Fruit fly (Drosophila melanogaster) whole organism, prepupa: ENCODE measurements around the gene Pak3.
A peak's percentile ranks its signal among the peaks of the same experiment; 100 is the strongest.

Experiments used
- Blimp-1 ChIP-seq: fragments of 200-800 bp; sonication (Bioruptor generic); optimal IDR thresholded peaks from 3 replicates; lab custom pipeline; 2017; ENCODE audit warnings: missing biosample characterization, missing genetic modification characterization, mild to moderate bottlenecking, moderate library complexity, missing genetic modification reagents
- CG10631 ChIP-seq: fragments of 200-800 bp; sonication (Bioruptor generic); optimal IDR thresholded peaks from 2 replicates; lab custom pipeline; 2016; ENCODE audit warnings: missing biosample characterization, missing genetic modification characterization
- CG10669 ChIP-seq: fragments of 200-800 bp; sonication (Bioruptor generic); optimal IDR thresholded peaks from 3 replicates; lab custom pipeline; 2018; ENCODE audit warnings: missing biosample characterization, mild to moderate bottlenecking, missing genetic modification characterization, moderate library complexity
- CG11762 ChIP-seq: fragments of 200-800 bp; sonication (Bioruptor generic); optimal IDR thresholded peaks from 3 replicates; lab custom pipeline; 2016; ENCODE audit warnings: missing biosample characterization, missing genetic modification characterization; ENCODE audit not compliant: insufficient read depth
- CG15336 ChIP-seq: fragments of 200-800 bp; sonication (Bioruptor generic); IDR thresholded peaks from 2 replicates; pipeline ENCODE4 v1.3.6; 2022; ENCODE audit warnings: missing biosample characterization, missing genetic modification characterization
- CG1621 ChIP-seq: fragments of 200-800 bp; sonication (Bioruptor generic); optimal IDR thresholded peaks from 3 replicates; lab custom pipeline; 2018; ENCODE audit warnings: missing biosample characterization, mild to moderate bottlenecking, missing genetic modification characterization
- CG3032 ChIP-seq: fragments of 200-800 bp; optimal IDR thresholded peaks from 2 replicates; lab custom pipeline; 2019; ENCODE audit warnings: missing biosample characterization, mild to moderate bottlenecking, missing genetic modification characterization, moderate library complexity
- CG31627 ChIP-seq: fragments of 200-800 bp; sonication (Bioruptor generic); optimal IDR thresholded peaks from 3 replicates; lab custom pipeline; 2016; ENCODE audit warnings: missing biosample characterization, missing genetic modification characterization
- CG32006 ChIP-seq: fragments of 200-800 bp; sonication (Bioruptor generic); optimal IDR thresholded peaks from 3 replicates; lab custom pipeline; 2017; ENCODE audit warnings: missing biosample characterization, mild to moderate bottlenecking, missing genetic modification characterization
- CG34406 ChIP-seq: fragments of 200-800 bp; sonication (Bioruptor generic); optimal IDR thresholded peaks from 3 replicates; lab custom pipeline; 2016; ENCODE audit warnings: missing biosample characterization, missing genetic modification characterization
- CG3919 ChIP-seq: fragments of 200-800 bp; sonication (Bioruptor generic); optimal IDR thresholded peaks from 3 replicates; lab custom pipeline; 2016; ENCODE audit warnings: missing biosample characterization, missing genetic modification characterization
- CG4318 ChIP-seq: fragments of 200-800 bp; sonication (Bioruptor generic); optimal IDR thresholded peaks from 3 replicates; lab custom pipeline; 2017; ENCODE audit warnings: missing biosample characterization, mild to moderate bottlenecking, missing genetic modification characterization
- CG6163 ChIP-seq: fragments of 200-800 bp; sonication (Bioruptor generic); IDR thresholded peaks from 3 replicates; pipeline ENCODE4 v1.3.6; 2022; ENCODE audit warnings: missing biosample characterization, missing genetic modification characterization
- CG6276 ChIP-seq: fragments of 200-800 bp; sonication (Bioruptor generic); optimal IDR thresholded peaks from 2 replicates; lab custom pipeline; 2017; ENCODE audit warnings: missing biosample characterization, mild to moderate bottlenecking, missing genetic modification characterization
- CG6808 ChIP-seq: fragments of 200-800 bp; sonication (Bioruptor generic); optimal IDR thresholded peaks from 3 replicates; lab custom pipeline; 2017; ENCODE audit warnings: missing biosample characterization, missing genetic modification characterization, mild to moderate bottlenecking, moderate library complexity, missing genetic modification reagents
- CG6854 ChIP-seq: fragments of 200-800 bp; sonication (Bioruptor generic); optimal IDR thresholded peaks from 2 replicates; lab custom pipeline; 2017; ENCODE audit warnings: missing biosample characterization, mild to moderate bottlenecking, missing genetic modification characterization
- CG8119 ChIP-seq: fragments of 200-800 bp; sonication (Bioruptor generic); IDR thresholded peaks from 3 replicates; pipeline ENCODE4 v1.3.6; 2022; ENCODE audit warnings: missing biosample characterization, missing genetic modification characterization
- CG8632 ChIP-seq: fragments of 200-800 bp; sonication (Bioruptor generic); optimal IDR thresholded peaks from 3 replicates; lab custom pipeline; 2016; ENCODE audit warnings: missing biosample characterization, missing genetic modification characterization
- CG9139 ChIP-seq: fragments of 200-800 bp; sonication (Bioruptor generic); optimal IDR thresholded peaks from 3 replicates; lab custom pipeline; 2017; ENCODE audit warnings: missing biosample characterization, mild to moderate bottlenecking, missing genetic modification characterization
- Eip93F ChIP-seq: fragments of 200-800 bp; sonication (Bioruptor generic); optimal IDR thresholded peaks from 2 replicates; lab custom pipeline; 2016; ENCODE audit warnings: missing biosample characterization, mild to moderate bottlenecking, missing genetic modification characterization
- Ets21C ChIP-seq: fragments of 200-800 bp; sonication (Bioruptor generic); optimal IDR thresholded peaks from 3 replicates; lab custom pipeline; 2016; ENCODE audit warnings: missing biosample characterization, missing genetic modification characterization
- Ets96B ChIP-seq: fragments of 200-800 bp; optimal IDR thresholded peaks from 2 replicates; lab custom pipeline; 2019; ENCODE audit warnings: missing biosample characterization, mild to moderate bottlenecking, missing genetic modification characterization, moderate library complexity
- Gug ChIP-seq: fragments of 200-800 bp; sonication (Bioruptor generic); IDR thresholded peaks from 2 replicates; pipeline ENCODE4 v1.3.6; 2022; ENCODE audit warnings: missing biosample characterization, missing genetic modification characterization
- Hr38 ChIP-seq: sonication (Bioruptor generic); optimal IDR thresholded peaks from 2 replicates; lab custom pipeline; 2016; ENCODE audit warnings: missing biosample characterization, missing genetic modification characterization
- Hr39 ChIP-seq: fragments of 200-800 bp; sonication (Bioruptor generic); optimal IDR thresholded peaks from 2 replicates; lab custom pipeline; 2016; ENCODE audit warnings: missing biosample characterization, missing genetic modification characterization
- Hr4 ChIP-seq: fragments of 200-800 bp; sonication (Bioruptor generic); optimal IDR thresholded peaks from 3 replicates; lab custom pipeline; 2016; ENCODE audit warnings: missing biosample characterization, missing genetic modification characterization
- Lpt ChIP-seq: fragments of 200-800 bp; sonication (Bioruptor generic); optimal IDR thresholded peaks from 3 replicates; lab custom pipeline; 2016; ENCODE audit warnings: missing biosample characterization, missing genetic modification characterization
- Met ChIP-seq: fragments of 200-800 bp; sonication (Bioruptor generic); optimal IDR thresholded peaks from 3 replicates; lab custom pipeline; 2016; ENCODE audit warnings: missing biosample characterization, missing genetic modification characterization
- OdsH ChIP-seq: fragments of 200-800 bp; sonication (Bioruptor generic); optimal IDR thresholded peaks from 3 replicates; lab custom pipeline; 2016; ENCODE audit warnings: missing biosample characterization, missing genetic modification characterization
- Smox ChIP-seq: fragments of 200-800 bp; sonication (Bioruptor generic); optimal IDR thresholded peaks from 3 replicates; lab custom pipeline; 2016; ENCODE audit warnings: missing biosample characterization, missing genetic modification characterization
- Sox102F ChIP-seq: fragments of 200-800 bp; sonication (Bioruptor generic); optimal IDR thresholded peaks from 2 replicates; lab custom pipeline; 2016; ENCODE audit warnings: missing biosample characterization, mild to moderate bottlenecking, missing genetic modification characterization
- Sox14 ChIP-seq: fragments of 200-800 bp; sonication (Bioruptor generic); optimal IDR thresholded peaks from 3 replicates; lab custom pipeline; 2016; ENCODE audit warnings: missing biosample characterization, missing genetic modification characterization
- Sox15 ChIP-seq: fragments of 200-800 bp; sonication (Bioruptor generic); optimal IDR thresholded peaks from 3 replicates; lab custom pipeline; 2016; ENCODE audit warnings: missing biosample characterization, missing genetic modification characterization
- achi ChIP-seq: fragments of 200-800 bp; sonication (Bioruptor generic); optimal IDR thresholded peaks from 3 replicates; lab custom pipeline; 2016; ENCODE audit warnings: missing biosample characterization, missing genetic modification characterization
- cyc ChIP-seq: fragments of 200-800 bp; sonication (Bioruptor generic); optimal IDR thresholded peaks from 3 replicates; lab custom pipeline; 2016; ENCODE audit warnings: missing biosample characterization, missing genetic modification characterization
- dsx ChIP-seq: fragments of 200-800 bp; optimal IDR thresholded peaks from 3 replicates; lab custom pipeline; 2019; ENCODE audit warnings: missing biosample characterization, mild to moderate bottlenecking, missing genetic modification characterization, moderate library complexity; ENCODE audit not compliant: poor library complexity, severe bottlenecking
- eg ChIP-seq: fragments of 200-800 bp; sonication (Bioruptor generic); IDR thresholded peaks from 3 replicates; pipeline ENCODE4 v1.3.6; 2022; ENCODE audit warnings: missing biosample characterization, missing genetic modification characterization
- esn ChIP-seq: fragments of 200-800 bp; sonication (Bioruptor generic); optimal IDR thresholded peaks from 2 replicates; lab custom pipeline; 2016; ENCODE audit warnings: missing biosample characterization, mild to moderate bottlenecking, missing genetic modification characterization, moderate library complexity
- fd59A ChIP-seq: fragments of 200-800 bp; sonication (Bioruptor generic); optimal IDR thresholded peaks from 2 replicates; lab custom pipeline; 2017; ENCODE audit warnings: missing biosample characterization, mild to moderate bottlenecking, missing genetic modification characterization, missing genetic modification reagents
- fd85E ChIP-seq: fragments of 200-800 bp; sonication (Bioruptor generic); optimal IDR thresholded peaks from 3 replicates; lab custom pipeline; 2016; ENCODE audit warnings: missing biosample characterization, missing genetic modification characterization
- lz ChIP-seq: fragments of 200-800 bp; sonication (Bioruptor generic); optimal IDR thresholded peaks from 3 replicates; lab custom pipeline; 2016; ENCODE audit warnings: missing biosample characterization, missing genetic modification characterization
- net ChIP-seq: fragments of 200-800 bp; sonication (Bioruptor generic); optimal IDR thresholded peaks from 3 replicates; lab custom pipeline; 2016; ENCODE audit warnings: missing biosample characterization, missing genetic modification characterization
- pdm3 ChIP-seq: fragments of 200-800 bp; sonication (Bioruptor generic); optimal IDR thresholded peaks from 3 replicates; lab custom pipeline; 2016; ENCODE audit warnings: missing biosample characterization, missing genetic modification characterization
- salr ChIP-seq, 2 experiments: fragments of 200-800 bp; sonication (Bioruptor generic); optimal IDR thresholded peaks; 3 replicates each; lab custom pipeline; 2016 to 2018; ENCODE audit warnings: missing biosample characterization in 2 of 2, missing genetic modification characterization in 2 of 2, mild to moderate bottlenecking in 1 of 2
- ss ChIP-seq, 2 experiments: fragments of 200-800 bp; sonication (Bioruptor generic); optimal IDR thresholded peaks; 2 replicates in 1 of 2; 3 replicates in 1 of 2; lab custom pipeline; 2017 to 2018; ENCODE audit warnings: mild to moderate bottlenecking in 2 of 2, missing biosample characterization in 2 of 2, missing genetic modification characterization in 2 of 2, moderate library complexity in 1 of 2
- svp ChIP-seq: fragments of 200-800 bp; sonication (Bioruptor generic); peaks from one replicate; lab custom pipeline; 2016; ENCODE audit warnings: missing biosample characterization, missing genetic modification characterization
- topi ChIP-seq: fragments of 200-800 bp; sonication (Bioruptor generic); optimal IDR thresholded peaks from 3 replicates; lab custom pipeline; 2016; ENCODE audit warnings: missing biosample characterization, missing genetic modification characterization
- vri ChIP-seq: fragments of 200-800 bp; sonication (Bioruptor generic); optimal IDR thresholded peaks from 3 replicates; lab custom pipeline; 2016; ENCODE audit warnings: missing biosample characterization, mild to moderate bottlenecking, missing genetic modification characterization

The Pak3 gene

dm6 chr3R:16432665-16433065 lies 21.0 kb downstream of the Pak3 start, which contains the start of gene Fntb (continued):
- peak; percentile 50 for TF ChIP-seq Lpt (GFP tag; lab: Kevin White, UChicago)
- no peak for TF ChIP-seq CG32006 (GFP tag; lab: Kevin White, UChicago)
- peak; percentile 52 for TF ChIP-seq Ets96B (tag; lab: Kevin White, UChicago)
- peak; percentile 78 for TF ChIP-seq esn (GFP tag; lab: Kevin White, UChicago)
- TF ChIP-seq Eip93F (GFP tag; lab: Kevin White, UChicago): peak; percentile 18
- TF ChIP-seq CG8632 (GFP tag; lab: Kevin White, UChicago): no peak
- no peak for TF ChIP-seq CG6808 (GFP tag; lab: Kevin White, UChicago)
- TF ChIP-seq CG8119 (GFP tag; lab: Robert Waterston, UW): peak; percentile 57; the same call in 2 of the 3 replicates

DNA sequence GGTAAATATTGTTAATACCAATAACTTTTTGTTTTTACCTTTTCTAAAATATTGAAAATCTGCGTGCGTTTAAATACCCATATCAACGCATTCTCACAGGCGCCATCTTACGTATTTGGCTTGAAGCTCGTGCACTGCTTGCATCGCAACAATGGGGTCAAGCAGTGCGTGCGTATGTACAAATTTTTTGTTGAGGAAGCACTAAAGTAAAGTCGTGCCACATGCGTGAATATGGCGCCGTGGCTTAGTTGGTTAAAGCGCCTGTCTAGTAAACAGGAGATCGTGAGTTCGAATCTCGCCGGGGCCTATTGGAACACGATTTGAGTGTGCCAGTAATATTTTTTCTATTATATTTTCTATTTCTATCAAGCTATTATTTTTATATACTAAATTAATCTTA lies 21.9 kb downstream of the Pak3 start:
- TF ChIP-seq svp (GFP tag; lab: Kevin White, UChicago) (peak; percentile 13), Hr4 (GFP tag; lab: Kevin White, UChicago) (no peak), net (no peak), Hr39 (peak; percentile 31), Sox14 (peak; percentile 17), achi (no peak), esn (GFP tag; lab: Kevin White, UChicago) (no peak), vri (GFP tag; lab: Kevin White, UChicago) (no peak), dsx (GFP tag; lab: Kevin White, UChicago) (peak; percentile 99), CG6854 (GFP tag; lab: Kevin White, UChicago) (no peak), Sox102F (GFP tag; lab: Kevin White, UChicago) (no peak), fd85E (GFP tag; lab: Kevin White, UChicago) (no peak), CG10631 (GFP tag; lab: Kevin White, UChicago) (no peak), CG6808 (GFP tag; lab: Kevin White, UChicago) (no peak), CG10669 (GFP tag; lab: Kevin White, UChicago) (no peak), eg (GFP tag; lab: Robert Waterston, UW) (no peak; the same call in 2 of the 3 replicates), CG3919 (peak; percentile 37), pdm3 (GFP tag; lab: Kevin White, UChicago) (no peak), ss (GFP tag; optimal IDR thresholded peaks at IDR 0.05; lab: Kevin White, UChicago) (no peak), CG6276 (GFP tag; lab: Kevin White, UChicago) (no peak), CG9139 (GFP tag; lab: Kevin White, UChicago) (no peak), fd59A (GFP tag; lab: Kevin White, UChicago) (no peak), Eip93F (GFP tag; lab: Kevin White, UChicago) (no peak), Lpt (GFP tag; lab: Kevin White, UChicago) (no peak), Sox15 (no peak), CG34406 (GFP tag; lab: Kevin White, UChicago) (no peak), Ets96B (tag; lab: Kevin White, UChicago) (no peak), CG8632 (GFP tag; lab: Kevin White, UChicago) (no peak), CG31627 (GFP tag; lab: Kevin White, UChicago) (peak; percentile 42), Smox (no peak), CG11762 (GFP tag; lab: Kevin White, UChicago) (no peak), salr (GFP tag; optimal IDR thresholded peaks at IDR 0.05; lab: Kevin White, UChicago) (no peak), CG1621 (no peak), Blimp-1 (GFP tag; lab: Kevin White, UChicago) (no peak), Hr38 (GFP tag; lab: Kevin White, UChicago) (no peak), CG8119 (GFP tag; lab: Robert Waterston, UW) (no peak; the same call in 2 of the 3 replicates), CG6163 (GFP tag; lab: Robert Waterston, UW) (no peak), CG4318 (GFP tag; lab: Kevin White, UChicago) (no peak), CG15336 (GFP tag; lab: Robert Waterston, UW) (0 out of 2 replicates have a peak, but pooled peaks have one; percentile 12), Ets21C (GFP tag; lab: Kevin White, UChicago) (no peak), lz (peak; percentile 22), CG3032 (peak; percentile 22), OdsH (GFP tag; lab: Kevin White, UChicago) (no peak), Gug (GFP tag; lab: Robert Waterston, UW) (no peak), CG32006 (GFP tag; lab: Kevin White, UChicago) (no peak), topi (GFP tag; lab: Kevin White, UChicago) (peak; percentile 29), Met (GFP tag; lab: Kevin White, UChicago) (peak; percentile 25), cyc (GFP tag; lab: Kevin White, UChicago) (peak; percentile 35)
